In genomic region chr3R:30450224-30450623, dm6 we compare ENCODE assay signal across 1 fruit fly cellular context.
TF ChIP-seq lines count a peak whose summit lies in the region.

No protein-coding gene starts in this region.

TF ChIP-seq in whole organism, embryonic, 481 proteins besides CTCF, POLR2A, EP300 and RAD21 (continued from another document and continues in another):
- TF ChIP-seq TFAM (GFP tag; optimal IDR thresholded peaks at IDR 0.05; lab: Kevin White, UChicago) (peak; percentile 5), Gsc (GFP tag; IDR thresholded peaks at IDR 0.05; lab: Robert Waterston, UW) (no peak), CG10565 (GFP tag; optimal IDR thresholded peaks at IDR 0.05; lab: Kevin White, UChicago) (peak; percentile 48), Pdp1 (GFP tag; optimal IDR thresholded peaks at IDR 0.05; lab: Kevin White, UChicago) (peak; percentile 67 to 81), CG4360 (GFP tag; IDR thresholded peaks at IDR 0.05; lab: Robert Waterston, UW) (peak; percentile 69), corto (GFP tag; optimal IDR thresholded peaks at IDR 0.05; lab: Kevin White, UChicago) (no peak), lola (GFP tag; optimal IDR thresholded peaks at IDR 0.05; lab: Kevin White, UChicago) (no peak), ham (GFP tag; IDR thresholded peaks at IDR 0.05; lab: Robert Waterston, UW) (peak; percentile 70; the same call in 1 of the 2 replicates), bsh (GFP tag; optimal IDR thresholded peaks at IDR 0.05; lab: Kevin White, UChicago) (peak; percentile 36 to 82), Doc3 (GFP tag; IDR thresholded peaks at IDR 0.05; lab: Robert Waterston, UW; ENCODE audit: partially characterized antibody) (no peak), CG1529 (GFP tag; optimal IDR thresholded peaks at IDR 0.05; lab: Kevin White, UChicago) (peak; percentile 69), twi (tag; optimal IDR thresholded peaks at IDR 0.05; lab: Kevin White, UChicago) (no peak), CG4424 (GFP tag; optimal IDR thresholded peaks at IDR 0.05; lab: Kevin White, UChicago) (peak; percentile 0), gro (GFP tag; optimal IDR thresholded peaks at IDR 0.05; lab: Kevin White, UChicago) (peak; percentile 54), CG11560 (tag; IDR thresholded peaks at IDR 0.05; lab: Robert Waterston, UW) (no peak), Hmx (GFP tag; optimal IDR thresholded peaks at IDR 0.05; lab: Kevin White, UChicago) (no peak), Poxn (GFP tag; IDR thresholded peaks at IDR 0.05; lab: Robert Waterston, UW) (peak; percentile 47; the same call in 1 of the 2 replicates), CG10462 (GFP tag; optimal IDR thresholded peaks at IDR 0.05; lab: Kevin White, UChicago) (peak; percentile 69), CG11093 (GFP tag; IDR thresholded peaks at IDR 0.05; lab: Robert Waterston, UW) (peak; percentile 69; the same call in 1 of the 3 replicates), CG3163 (GFP tag; optimal IDR thresholded peaks at IDR 0.05; lab: Kevin White, UChicago) (peak; percentile 91), gfzf (GFP tag; optimal IDR thresholded peaks at IDR 0.05; lab: Kevin White, UChicago) (no peak), CG10267 (tag; optimal IDR thresholded peaks at IDR 0.05; lab: Kevin White, UChicago) (no peak), Abd-B (GFP tag; optimal IDR thresholded peaks at IDR 0.05; lab: Kevin White, UChicago) (no peak), pho (GFP tag; optimal IDR thresholded peaks at IDR 0.05; lab: Kevin White, UChicago) (peak; percentile 83), sob (GFP tag; IDR thresholded peaks at IDR 0.05; lab: Robert Waterston, UW) (peak; percentile 86), BEAF-32 (GFP tag; optimal IDR thresholded peaks at IDR 0.05; lab: Kevin White, UChicago) (no peak), Ssrp (tag; optimal IDR thresholded peaks at IDR 0.05; lab: Kevin White, UChicago) (no peak), CG8089 (GFP tag; optimal IDR thresholded peaks at IDR 0.05; lab: Kevin White, UChicago) (peak; percentile 81), CG7963 (GFP tag; IDR thresholded peaks at IDR 0.05; lab: Robert Waterston, UW; ENCODE audit: partially characterized antibody) (no peak), sima (GFP tag; optimal IDR thresholded peaks at IDR 0.05; lab: Kevin White, UChicago) (no peak), CG4707 (GFP tag; optimal IDR thresholded peaks at IDR 0.05; lab: Kevin White, UChicago) (peak; percentile 68), lab (GFP tag; optimal IDR thresholded peaks at IDR 0.05; lab: Kevin White, UChicago) (peak; percentile 93), croc (GFP tag; conservative IDR thresholded peaks at IDR 0.05; lab: Robert Waterston, UW) (no peak; the same call in 2 of the 3 replicates), CG7786 (GFP tag; optimal IDR thresholded peaks at IDR 0.05; lab: Kevin White, UChicago) (peak; percentile 77), CG13287 (GFP tag; IDR thresholded peaks at IDR 0.05; lab: Robert Waterston, UW; ENCODE audit: partially characterized antibody) (peak; percentile 31), GATAe (GFP tag; conservative IDR thresholded peaks at IDR 0.05; lab: Robert Waterston, UW) (no peak), ken (GFP tag; IDR thresholded peaks at IDR 0.05; lab: Robert Waterston, UW) (0 out of 3 replicates have a peak, but pooled peaks have one; percentile 43), CG12659 (GFP tag; optimal IDR thresholded peaks at IDR 0.05; lab: Kevin White, UChicago) (peak; percentile 67), CG9215 (GFP tag; IDR thresholded peaks at IDR 0.05; lab: Robert Waterston, UW) (no peak), usp (GFP tag; optimal IDR thresholded peaks at IDR 0.05; lab: Kevin White, UChicago) (no peak), hth (optimal IDR thresholded peaks at IDR 0.05; lab: Kevin White, UChicago) (no peak), Myb (GFP tag; optimal IDR thresholded peaks at IDR 0.05; lab: Kevin White, UChicago) (peak; percentile 37), btn (GFP tag; optimal IDR thresholded peaks at IDR 0.05; lab: Kevin White, UChicago) (peak; percentile 74), CG16863 (GFP tag; optimal IDR thresholded peaks at IDR 0.05; lab: Kevin White, UChicago) (peak; percentile 72), CG7987 (GFP tag; optimal IDR thresholded peaks at IDR 0.05; lab: Kevin White, UChicago) (peak; percentile 88), fd64A (GFP tag; optimal IDR thresholded peaks at IDR 0.05; lab: Kevin White, UChicago) (peak; percentile 79), tap (tag; optimal IDR thresholded peaks at IDR 0.05; lab: Kevin White, UChicago) (peak; percentile 52), CrebB (tag; optimal IDR thresholded peaks at IDR 0.05; lab: Kevin White, UChicago) (peak; percentile 86), CG17612 (GFP tag; IDR thresholded peaks at IDR 0.05; lab: Robert Waterston, UW) (peak; percentile 72), ftz-f1 (GFP tag; optimal IDR thresholded peaks at IDR 0.05; lab: Kevin White, UChicago) (peak; percentile 64), CG12219 (GFP tag; optimal IDR thresholded peaks at IDR 0.05; lab: Kevin White, UChicago) (peak; percentile 50), fd3F (GFP tag; optimal IDR thresholded peaks at IDR 0.05; lab: Kevin White, UChicago) (peak; percentile 71), CG6813 (GFP tag; optimal IDR thresholded peaks at IDR 0.05; lab: Kevin White, UChicago) (peak; percentile 89), CG14667 (GFP tag; IDR thresholded peaks at IDR 0.05; lab: Robert Waterston, UW) (no peak), ind (GFP tag; optimal IDR thresholded peaks at IDR 0.05; lab: Kevin White, UChicago) (no peak), bcd (GFP tag; optimal IDR thresholded peaks at IDR 0.05; lab: Kevin White, UChicago) (peak; percentile 78), CG34422 (GFP tag; IDR thresholded peaks at IDR 0.05; lab: Robert Waterston, UW) (peak; percentile 68; the same call in 1 of the 3 replicates), abd-A (tag; optimal IDR thresholded peaks at IDR 0.05; lab: Kevin White, UChicago) (no peak), CG2889 (GFP tag; IDR thresholded peaks at IDR 0.05; lab: Robert Waterston, UW) (no peak), chinmo (GFP tag; IDR thresholded peaks at IDR 0.05; lab: Robert Waterston, UW; ENCODE audit: partially characterized antibody) (peak; percentile 69; the same call in 3 of the 4 replicates), cwo (GFP tag; optimal IDR thresholded peaks at IDR 0.05; lab: Kevin White, UChicago) (peak; percentile 74), gsb-n (tag; optimal IDR thresholded peaks at IDR 0.05; lab: Kevin White, UChicago) (peak; percentile 78), CG18262 (tag; optimal IDR thresholded peaks at IDR 0.05; lab: Kevin White, UChicago) (no peak), Camta (GFP tag; optimal IDR thresholded peaks at IDR 0.05; lab: Kevin White, UChicago) (peak; percentile 78), Fer3 (tag; optimal IDR thresholded peaks at IDR 0.05; lab: Kevin White, UChicago) (peak; percentile 83), bowl (GFP tag; IDR thresholded peaks at IDR 0.05; lab: Robert Waterston, UW) (no peak), CG6272 (GFP tag; IDR thresholded peaks at IDR 0.05; lab: Robert Waterston, UW) (no peak), Rfx (GFP tag; IDR thresholded peaks at IDR 0.05; lab: Robert Waterston, UW) (peak; percentile 80; the same call in 1 of the 2 replicates), org-1 (GFP tag; optimal IDR thresholded peaks at IDR 0.05; lab: Kevin White, UChicago) (peak; percentile 65), dpn (GFP tag; optimal IDR thresholded peaks at IDR 0.05; lab: Kevin White, UChicago) (peak; percentile 6 to 84), Tbp (GFP tag; optimal IDR thresholded peaks at IDR 0.05; lab: Kevin White, UChicago) (no peak), otp (GFP tag; IDR thresholded peaks at IDR 0.05; lab: Robert Waterston, UW) (0 out of 3 replicates have a peak, but pooled peaks have one; percentile 26), CG31224 (GFP tag; IDR thresholded peaks at IDR 0.05; lab: Robert Waterston, UW) (peak; percentile 57), mirr (GFP tag; optimal IDR thresholded peaks at IDR 0.05; lab: Kevin White, UChicago) (peak; percentile 73), HHEX (GFP tag; optimal IDR thresholded peaks at IDR 0.05; lab: Kevin White, UChicago) (peak; percentile 83), lmd (GFP tag; IDR thresholded peaks at IDR 0.05; lab: Robert Waterston, UW) (peak; percentile 31; the same call in 1 of the 2 replicates), slp2 (GFP tag; optimal IDR thresholded peaks at IDR 0.05; lab: Kevin White, UChicago) (no peak), CG10147 (GFP tag; optimal IDR thresholded peaks at IDR 0.05; lab: Kevin White, UChicago) (peak; percentile 18), Opbp (GFP tag; IDR thresholded peaks at IDR 0.05; lab: Robert Waterston, UW; ENCODE audit: partially characterized antibody) (no peak), CG11247 (GFP tag; IDR thresholded peaks at IDR 0.05; lab: Robert Waterston, UW) (peak; percentile 91), CG13296 (GFP tag; optimal IDR thresholded peaks at IDR 0.05; lab: Kevin White, UChicago) (peak; percentile 79), Six4 (GFP tag; optimal IDR thresholded peaks at IDR 0.05; lab: Kevin White, UChicago) (peak; percentile 82), E2f2 (GFP tag; IDR thresholded peaks at IDR 0.05; lab: Robert Waterston, UW) (peak; percentile 66), Med (GFP tag; lab: Kevin White, UChicago) (peak; percentile 98), vnd (GFP tag; IDR thresholded peaks at IDR 0.05; lab: Robert Waterston, UW; ENCODE audit: partially characterized antibody) (no peak), CG11398 (GFP tag; optimal IDR thresholded peaks at IDR 0.05; lab: Kevin White, UChicago) (peak; percentile 70), CG11456 (GFP tag; IDR thresholded peaks at IDR 0.05; lab: Robert Waterston, UW) (peak; percentile 85), CG1832 (GFP tag; optimal IDR thresholded peaks at IDR 0.05; lab: Kevin White, UChicago) (peak; percentile 23), zfh2 (GFP tag; optimal IDR thresholded peaks at IDR 0.05; lab: Kevin White, UChicago) (peak; percentile 49), Ets65A (GFP tag; lab: Kevin White, UChicago) (no peak), jing (GFP tag; optimal IDR thresholded peaks at IDR 0.05; lab: Kevin White, UChicago) (no peak), CG2678 (tag; optimal IDR thresholded peaks at IDR 0.05; lab: Kevin White, UChicago) (peak; percentile 71), Atf6 (GFP tag; IDR thresholded peaks at IDR 0.05; lab: Robert Waterston, UW) (peak; percentile 30; the same call in 1 of the 2 replicates), HmgZ (tag; optimal IDR thresholded peaks at IDR 0.05; lab: Kevin White, UChicago) (peak; percentile 71), ttk (GFP tag; IDR thresholded peaks at IDR 0.05; lab: Robert Waterston, UW) (peak; percentile 14; the same call in 1 of the 2 replicates), crol (GFP tag; IDR thresholded peaks at IDR 0.05; lab: Robert Waterston, UW) (0 out of 2 replicates have a peak, but pooled peaks have one; percentile 13), Aef1 (GFP tag; IDR thresholded peaks at IDR 0.05; lab: Robert Waterston, UW) (0 out of 3 replicates have a peak, but pooled peaks have one; percentile 22), CG6654 (GFP tag; optimal IDR thresholded peaks at IDR 0.05; lab: Kevin White, UChicago) (peak; percentile 22), ac (GFP tag; optimal IDR thresholded peaks at IDR 0.05; lab: Kevin White, UChicago) (peak; percentile 57), CG6175 (GFP tag; IDR thresholded peaks at IDR 0.05; lab: Robert Waterston, UW) (peak; percentile 46; the same call in 1 of the 3 replicates), CG2712 (tag; optimal IDR thresholded peaks at IDR 0.05; lab: Kevin White, UChicago) (peak; percentile 35), sug (tag; optimal IDR thresholded peaks at IDR 0.05; lab: Kevin White, UChicago) (no peak), psq (GFP tag; optimal IDR thresholded peaks at IDR 0.05; lab: Kevin White, UChicago) (peak; percentile 51), CG4854 (GFP tag; optimal IDR thresholded peaks at IDR 0.05; lab: Kevin White, UChicago) (peak; percentile 79), CG11696 (GFP tag; IDR thresholded peaks at IDR 0.05; lab: Robert Waterston, UW) (peak; percentile 82), CG6791 (GFP tag; IDR thresholded peaks at IDR 0.05; lab: Robert Waterston, UW; ENCODE audit: partially characterized antibody) (no peak), CG15696 (tag; optimal IDR thresholded peaks at IDR 0.05; lab: Kevin White, UChicago) (peak; percentile 45), Dek (tag; optimal IDR thresholded peaks at IDR 0.05; lab: Kevin White, UChicago) (no peak), Oli (tag; optimal IDR thresholded peaks at IDR 0.05; lab: Kevin White, UChicago) (no peak), luna (GFP tag; optimal IDR thresholded peaks at IDR 0.05; lab: Kevin White, UChicago) (peak; percentile 63), Optix (GFP tag; IDR thresholded peaks at IDR 0.05; lab: Robert Waterston, UW) (no peak), CG10274 (GFP tag; optimal IDR thresholded peaks at IDR 0.05; lab: Kevin White, UChicago) (peak; percentile 12), CG7271 (tag; optimal IDR thresholded peaks at IDR 0.05; lab: Kevin White, UChicago) (no peak), z (GFP tag; IDR thresholded peaks at IDR 0.05; lab: Robert Waterston, UW) (peak; percentile 81), BtbVII (GFP tag; optimal IDR thresholded peaks at IDR 0.05; lab: Kevin White, UChicago) (peak; percentile 90), Hsf (GFP tag; optimal IDR thresholded peaks at IDR 0.05; lab: Kevin White, UChicago) (peak; percentile 53), H2.0 (GFP tag; IDR thresholded peaks at IDR 0.05; lab: Robert Waterston, UW) (peak; percentile 39; the same call in 1 of the 2 replicates), CG4404 (GFP tag; IDR thresholded peaks at IDR 0.05; lab: Robert Waterston, UW) (no peak), CG33557 (GFP tag; optimal IDR thresholded peaks at IDR 0.05; lab: Kevin White, UChicago) (peak; percentile 78), dan (GFP tag; IDR thresholded peaks at IDR 0.05; lab: Robert Waterston, UW) (no peak), Kr (GFP tag; optimal IDR thresholded peaks at IDR 0.05; lab: Kevin White, UChicago) (no peak), CG12391 (tag; optimal IDR thresholded peaks at IDR 0.05; lab: Kevin White, UChicago) (no peak), grn (GFP tag; optimal IDR thresholded peaks at IDR 0.05; lab: Kevin White, UChicago) (no peak), CG6689 (GFP tag; IDR thresholded peaks at IDR 0.05; lab: Robert Waterston, UW) (no peak; the same call in none of the 2 replicates), ERR (GFP tag; optimal IDR thresholded peaks at IDR 0.05; lab: Kevin White, UChicago) (peak; percentile 71), CG7928 (GFP tag; optimal IDR thresholded peaks at IDR 0.05; lab: Kevin White, UChicago) (peak; percentile 36), Nf-YB (GFP tag; optimal IDR thresholded peaks at IDR 0.05; lab: Kevin White, UChicago) (peak; percentile 14), Xrp1 (GFP tag; IDR thresholded peaks at IDR 0.05; lab: Robert Waterston, UW) (no peak; the same call in 1 of the 2 replicates), danr (GFP tag; IDR thresholded peaks at IDR 0.05; lab: Robert Waterston, UW) (0 out of 2 replicates have a peak, but pooled peaks have one; percentile 22), CG10366 (GFP tag; IDR thresholded peaks at IDR 0.05; lab: Robert Waterston, UW) (peak; percentile 69)
